Fruit fly (Drosophila melanogaster): Measurements from ENCODE around the gene heph.

Gene heph

dm6 chr3R:31945684-31946083, 69.6 kb downstream of the heph start:
- TF ChIP-seq h (optimal IDR thresholded peaks at IDR 0.05) (no peak), psq (optimal IDR thresholded peaks at IDR 0.05) (no peak), Sin3A (optimal IDR thresholded peaks at IDR 0.05) (no peak), insv (optimal IDR thresholded peaks at IDR 0.05) (no peak), ttk (optimal IDR thresholded peaks at IDR 0.05) (no peak), Myc (optimal IDR thresholded peaks at IDR 0.05) (no peak)

- TF ChIP-seq Sin3A (optimal IDR thresholded peaks at IDR 0.05) = no peak
- TF ChIP-seq h (optimal IDR thresholded peaks at IDR 0.05) = no peak
- TF ChIP-seq ttk (optimal IDR thresholded peaks at IDR 0.05) = no peak
- no peak for TF ChIP-seq insv (optimal IDR thresholded peaks at IDR 0.05)
- TF ChIP-seq psq (optimal IDR thresholded peaks at IDR 0.05) = no peak
Observed at dm6 chr3R:31943720-31944586, 71.4 kb downstream of the heph start.

dm6 chr3R:31941580-31941979, 73.7 kb downstream of the heph start:
- TF ChIP-seq ttk (optimal IDR thresholded peaks at IDR 0.05) (no peak), psq (optimal IDR thresholded peaks at IDR 0.05) (no peak), Myc (optimal IDR thresholded peaks at IDR 0.05) (no peak), insv (optimal IDR thresholded peaks at IDR 0.05) (no peak), h (optimal IDR thresholded peaks at IDR 0.05) (no peak), Sin3A (optimal IDR thresholded peaks at IDR 0.05) (no peak)

- TF ChIP-seq Sin3A (optimal IDR thresholded peaks at IDR 0.05) (no peak), psq (optimal IDR thresholded peaks at IDR 0.05) (no peak), insv (optimal IDR thresholded peaks at IDR 0.05) (no peak)
Observed at dm6 chr3R:31940140-31940539, 75.2 kb downstream of the heph start.

- TF ChIP-seq insv (optimal IDR thresholded peaks at IDR 0.05) = no peak
- TF ChIP-seq h (optimal IDR thresholded peaks at IDR 0.05) = no peak
- no peak for TF ChIP-seq psq (optimal IDR thresholded peaks at IDR 0.05)
- no peak for TF ChIP-seq Sin3A (optimal IDR thresholded peaks at IDR 0.05)
- no peak for TF ChIP-seq ttk (optimal IDR thresholded peaks at IDR 0.05)
- no peak for TF ChIP-seq Myc (optimal IDR thresholded peaks at IDR 0.05)
Observed at dm6 chr3R:31939619-31940018, 75.7 kb downstream of the heph start.

- TF ChIP-seq h (optimal IDR thresholded peaks at IDR 0.05) (no peak), psq (optimal IDR thresholded peaks at IDR 0.05) (no peak), insv (optimal IDR thresholded peaks at IDR 0.05) (no peak), Sin3A (optimal IDR thresholded peaks at IDR 0.05) (no peak), ttk (optimal IDR thresholded peaks at IDR 0.05) (no peak), Myc (optimal IDR thresholded peaks at IDR 0.05) (no peak)
Observed at dm6 chr3R:31937874-31938617, 77.3 kb downstream of the heph start.

- TF ChIP-seq ttk (optimal IDR thresholded peaks at IDR 0.05) (no peak), insv (optimal IDR thresholded peaks at IDR 0.05) (no peak), Myc (optimal IDR thresholded peaks at IDR 0.05) (no peak), Sin3A (optimal IDR thresholded peaks at IDR 0.05) (no peak), psq (optimal IDR thresholded peaks at IDR 0.05) (no peak), h (optimal IDR thresholded peaks at IDR 0.05) (no peak)
Observed at dm6 chr3R:31937143-31937765, 78.1 kb downstream of the heph start.

dm6 chr3R:31936003-31936496, 79.3 kb downstream of the heph start:
- TF ChIP-seq insv (optimal IDR thresholded peaks at IDR 0.05) = no peak
- TF ChIP-seq Sin3A (optimal IDR thresholded peaks at IDR 0.05) = no peak
- no peak for TF ChIP-seq ttk (optimal IDR thresholded peaks at IDR 0.05)

dm6 chr3R:31928439-31928838, 86.9 kb downstream of the heph start:
- no peak for TF ChIP-seq insv (optimal IDR thresholded peaks at IDR 0.05)
- no peak for TF ChIP-seq ttk (optimal IDR thresholded peaks at IDR 0.05)
- no peak for TF ChIP-seq psq (optimal IDR thresholded peaks at IDR 0.05)
- TF ChIP-seq Sin3A (optimal IDR thresholded peaks at IDR 0.05) = no peak
- no peak for TF ChIP-seq h (optimal IDR thresholded peaks at IDR 0.05)

dm6 chr3R:31901579-31901978, 113.7 kb downstream of the heph start:
- no peak for TF ChIP-seq psq (optimal IDR thresholded peaks at IDR 0.05)
- no peak for TF ChIP-seq ttk (optimal IDR thresholded peaks at IDR 0.05)
- TF ChIP-seq insv (optimal IDR thresholded peaks at IDR 0.05) = no peak
- no peak for TF ChIP-seq Myc (optimal IDR thresholded peaks at IDR 0.05)
- no peak for TF ChIP-seq h (optimal IDR thresholded peaks at IDR 0.05)
- TF ChIP-seq Sin3A (optimal IDR thresholded peaks at IDR 0.05) = no peak

dm6 chr3R:31884752-31885151, 130.6 kb downstream of the heph start:
- TF ChIP-seq ttk (optimal IDR thresholded peaks at IDR 0.05) (no peak), Myc (optimal IDR thresholded peaks at IDR 0.05) (no peak), insv (optimal IDR thresholded peaks at IDR 0.05) (no peak)

- no peak for TF ChIP-seq insv (optimal IDR thresholded peaks at IDR 0.05)
Observed at dm6 chr3R:31882600-31882999, 132.7 kb downstream of the heph start.
